Worm (Caenorhabditis elegans) whole organism, L4 larva: ENCODE measurements around the gene sdz-7.

ENCODE experiments used
- Y48G9A.11 ChIP-seq: fragments of 200-800 bp; sonication (Bioruptor generic); IDR thresholded peaks from 2 replicates; pipeline ENCODE4 v1.3.6; 2022; ENCODE audit warnings: missing genetic modification reagents, missing genetic modification characterization, missing compliant biosample characterization
- ceh-20 ChIP-seq: fragments of 200-800 bp; sonication (Bioruptor generic); IDR thresholded peaks from 2 replicates; pipeline ENCODE4 v1.3.6; 2022; ENCODE audit warnings: missing genetic modification reagents, missing genetic modification characterization, missing compliant biosample characterization
- ceh-44 ChIP-seq: fragments of 200-800 bp; sonication (Bioruptor generic); IDR thresholded peaks from 2 replicates; pipeline ENCODE4 v1.3.6; 2022; ENCODE audit warnings: missing genetic modification reagents, missing genetic modification characterization, missing compliant biosample characterization
- egl-27 ChIP-seq: sonication (generic microtip); optimal IDR thresholded peaks from 3 replicates; lab custom pipeline; 2017; ENCODE audit warnings: missing biosample characterization, missing genetic modification reagents, missing genetic modification characterization
- fkh-10 ChIP-seq: fragments of 150-350 bp; optimal IDR thresholded peaks from 2 replicates; lab custom pipeline; 2014; ENCODE audit warnings: missing biosample characterization, missing genetic modification reagents, missing genetic modification characterization
- lin-13 ChIP-seq: fragments of 150-350 bp; optimal IDR thresholded peaks from 2 replicates; lab custom pipeline; 2014; ENCODE audit warnings: missing biosample characterization, missing genetic modification reagents, missing genetic modification characterization
- lsy-2 ChIP-seq, 2 experiments: fragments of 150-350 bp in 1 of 2; sonication (generic microtip) in 1 of 2; optimal IDR thresholded peaks; 2 replicates each; lab custom pipeline; 2014 to 2017; ENCODE audit warnings: missing biosample characterization in 2 of 2, missing genetic modification characterization in 2 of 2
- nhr-10 ChIP-seq: fragments of 150-350 bp; optimal IDR thresholded peaks from 2 replicates; lab custom pipeline; 2014; ENCODE audit warnings: missing biosample characterization, missing genetic modification characterization
- nhr-42 ChIP-seq: fragments of 200-800 bp; sonication (Bioruptor generic); IDR thresholded peaks from 2 replicates; pipeline ENCODE4 v1.3.6; 2022; ENCODE audit warnings: missing genetic modification characterization, missing compliant biosample characterization
- nhr-77 ChIP-seq: fragments of 150-350 bp; optimal IDR thresholded peaks from 2 replicates; lab custom pipeline; 2014; ENCODE audit warnings: missing biosample characterization, missing genetic modification characterization
- unc-39 ChIP-seq: sonication (generic microtip); optimal IDR thresholded peaks from 2 replicates; lab custom pipeline; 2017; ENCODE audit warnings: missing biosample characterization, missing genetic modification characterization
- unc-62 ChIP-seq, 3 experiments: fragments of 150-350 bp in 1 of 3; sonication (generic microtip); optimal IDR thresholded peaks in 2 of 3; peaks in 1 of 3; 1 replicate in 1 of 3; 2 replicates in 2 of 3; lab custom pipeline; 2014 to 2017; ENCODE audit warnings: missing biosample characterization in 3 of 3, missing genetic modification characterization in 3 of 3, missing genetic modification reagents in 3 of 3, missing genotype in 1 of 3

DNA sequence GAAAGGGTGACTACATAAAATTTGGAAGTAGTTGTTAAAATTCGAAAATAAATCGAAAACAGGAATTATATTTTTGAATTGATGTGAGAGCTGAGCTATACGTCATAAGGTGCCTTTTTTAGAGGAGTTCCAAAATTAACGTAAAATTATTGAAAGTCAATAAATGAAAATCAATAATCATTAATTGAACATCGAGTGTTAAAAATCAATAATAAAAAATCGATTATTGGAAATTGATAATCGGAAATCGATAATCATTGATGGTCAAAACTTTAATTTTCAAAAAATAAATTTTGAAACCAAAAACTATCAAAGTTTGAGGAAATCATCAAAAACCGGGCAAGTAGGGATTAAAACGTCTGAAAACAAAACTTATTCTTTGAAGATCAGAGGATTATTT lies 35.9 kb upstream of the sdz-7 start:
- no peak for TF ChIP-seq lin-13 (GFP tag; lab: Kevin White, UChicago)
- TF ChIP-seq ceh-20 (GFP tag; lab: Robert Waterston, UW), result no peak
- no peak for TF ChIP-seq fkh-10
- no peak for TF ChIP-seq egl-27 (tag; lab: Kevin White, UChicago)
- TF ChIP-seq ceh-44, result no peak
- TF ChIP-seq unc-39 (tag; lab: Kevin White, UChicago), result no peak
- TF ChIP-seq lsy-2 (tag; optimal IDR thresholded peaks at IDR 0.05; lab: Kevin White, UChicago), result no peak
- no peak for TF ChIP-seq Y48G9A.11 (GFP tag; lab: Robert Waterston, UW)
- no peak for TF ChIP-seq nhr-10 (tag; lab: Kevin White, UChicago)
- TF ChIP-seq nhr-42 (GFP tag; lab: Robert Waterston, UW), result no peak
- TF ChIP-seq unc-62 (GFP tag; optimal IDR thresholded peaks at IDR 0.05 in 1 of 2; lab: Kevin White, UChicago), result no peak
- TF ChIP-seq unc-62 (tag; optimal IDR thresholded peaks at IDR 0.05; lab: Kevin White, UChicago), result no peak
- TF ChIP-seq nhr-77, result no peak
